Fruit fly (Drosophila melanogaster): Measurements from ENCODE around the gene chm.

DNA sequence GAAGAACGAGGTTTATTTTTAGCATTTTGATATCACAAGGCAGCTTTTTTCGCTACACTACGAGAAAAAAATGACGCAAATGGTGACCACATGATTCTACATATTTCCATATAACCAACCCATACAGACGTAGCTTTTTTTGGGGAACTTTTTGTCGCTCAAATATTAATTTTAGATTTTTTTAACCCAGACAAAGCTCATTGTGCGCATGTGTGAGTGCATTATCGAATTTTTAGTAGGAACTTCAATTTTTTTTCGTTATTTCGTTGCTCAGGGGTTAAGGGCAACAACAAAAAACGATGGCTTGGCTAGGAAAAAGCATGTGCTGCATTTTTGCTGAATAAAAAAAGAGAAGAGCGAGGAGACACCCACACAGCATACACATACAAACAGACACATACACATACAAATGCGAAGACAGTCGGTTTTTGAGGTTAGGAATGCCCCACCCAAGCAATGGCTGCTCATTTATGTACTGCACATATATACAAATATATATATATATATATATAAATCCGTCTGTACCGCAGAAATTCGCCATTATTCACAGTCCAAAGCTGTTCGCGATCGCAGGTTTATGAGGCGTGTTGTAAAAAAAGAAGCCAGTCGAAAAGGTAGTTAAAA, 12.2 kb downstream of the chm start:
- TF ChIP-seq CG10366 (GFP tag; IDR thresholded peaks at IDR 0.05) (no peak), CG4424 (GFP tag; optimal IDR thresholded peaks at IDR 0.05) (no peak), Gug (GFP tag; IDR thresholded peaks at IDR 0.05) (no peak), unc-4 (GFP tag; IDR thresholded peaks at IDR 0.05; ENCODE audit: partially characterized antibody) (no peak), ttk (GFP tag; IDR thresholded peaks at IDR 0.05) (0 out of 2 replicates have a peak, but pooled peaks have one; percentile 22), jing (GFP tag; optimal IDR thresholded peaks at IDR 0.05) (no peak), E2f2 (GFP tag; IDR thresholded peaks at IDR 0.05) (no peak), CG17912 (GFP tag; optimal IDR thresholded peaks at IDR 0.05) (no peak), B-H1 (GFP tag; IDR thresholded peaks at IDR 0.05) (no peak), ERR (GFP tag; optimal IDR thresholded peaks at IDR 0.05) (no peak), Hmx (GFP tag; optimal IDR thresholded peaks at IDR 0.05) (no peak)

Data from whole organism, embryonic.